Worm (Caenorhabditis elegans): Measurements from ENCODE around the gene sre-37.
A peak's percentile ranks its signal among the peaks of the same experiment; 100 is the strongest.

Gene sre-37

ce11 chrII:12462244-12462643 lies 3.4 kb upstream of the sre-37 start, which contains the start of gene F15A4.2:
TSS of gene F15A4.2 (plus strand) at chrII:12462544.
- TF ChIP-seq ceh-39 (tag; optimal IDR thresholded peaks at IDR 0.05) (peak; percentile 66), pha-4 (tag; optimal IDR thresholded peaks at IDR 0.05) (no peak), zip-8 (tag; optimal IDR thresholded peaks at IDR 0.05) (peak; percentile 29), sem-2 (GFP tag; optimal IDR thresholded peaks at IDR 0.05) (no peak), lsy-2 (tag; optimal IDR thresholded peaks at IDR 0.05) (peak; percentile 12), ztf-11 (tag; optimal IDR thresholded peaks at IDR 0.05) (no peak), drap-1 (GFP tag; optimal IDR thresholded peaks at IDR 0.05) (no peak), lin-13 (tag; optimal IDR thresholded peaks at IDR 0.05) (no peak)

DNA sequence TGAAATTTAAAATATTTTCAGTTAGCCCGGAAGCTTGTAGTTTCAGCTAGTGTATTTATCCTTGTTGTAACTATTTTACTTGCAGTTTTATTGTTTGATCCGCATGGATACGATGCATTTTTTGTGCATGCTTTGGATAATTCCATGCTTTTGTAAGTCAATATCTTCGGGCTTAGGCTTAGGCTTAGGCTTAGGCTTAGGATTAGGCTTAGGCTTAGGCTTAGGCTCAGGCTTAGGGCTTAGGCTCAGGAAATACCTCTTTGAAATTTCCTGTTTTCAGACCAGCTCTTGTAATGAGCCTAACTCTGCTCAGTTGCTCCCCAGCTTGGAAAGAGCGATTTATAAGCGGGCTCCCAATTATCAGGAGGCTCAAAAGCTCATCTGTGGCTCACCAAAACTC lies 1.4 kb downstream of the sre-37 start, which contains the start of gene srg-16:
srg-16 (plus strand) TSS at position 87 of the 400 bp plus-strand sequence.
- TF ChIP-seq snpc-4 (tag; optimal IDR thresholded peaks at IDR 0.05) (no peak), ztf-11 (tag; optimal IDR thresholded peaks at IDR 0.05) (no peak), nhr-237 (tag; optimal IDR thresholded peaks at IDR 0.05) (no peak), nhr-76 (tag; optimal IDR thresholded peaks at IDR 0.05) (no peak), sptf-1 (tag; optimal IDR thresholded peaks at IDR 0.05) (no peak), drap-1 (GFP tag; optimal IDR thresholded peaks at IDR 0.05) (no peak), ceh-43 (GFP tag; optimal IDR thresholded peaks at IDR 0.05) (no peak), M03D4.4 (tag; optimal IDR thresholded peaks at IDR 0.05) (no peak), lsy-2 (tag; optimal IDR thresholded peaks at IDR 0.05) (no peak), ceh-39 (tag; optimal IDR thresholded peaks at IDR 0.05) (no peak), cnd-1 (tag; optimal IDR thresholded peaks at IDR 0.05) (no peak), unc-39 (tag; optimal IDR thresholded peaks at IDR 0.05) (no peak), ceh-83 (GFP tag; optimal IDR thresholded peaks at IDR 0.05) (no peak), flh-1 (GFP tag; optimal IDR thresholded peaks at IDR 0.05) (no peak), nhr-28 (tag; optimal IDR thresholded peaks at IDR 0.05) (no peak), unc-62 (GFP tag; optimal IDR thresholded peaks at IDR 0.05) (no peak), blmp-1 (tag; optimal IDR thresholded peaks at IDR 0.05) (no peak), unc-120 (tag; optimal IDR thresholded peaks at IDR 0.05; ENCODE audit: poor library complexity, severe bottlenecking) (no peak)

DNA sequence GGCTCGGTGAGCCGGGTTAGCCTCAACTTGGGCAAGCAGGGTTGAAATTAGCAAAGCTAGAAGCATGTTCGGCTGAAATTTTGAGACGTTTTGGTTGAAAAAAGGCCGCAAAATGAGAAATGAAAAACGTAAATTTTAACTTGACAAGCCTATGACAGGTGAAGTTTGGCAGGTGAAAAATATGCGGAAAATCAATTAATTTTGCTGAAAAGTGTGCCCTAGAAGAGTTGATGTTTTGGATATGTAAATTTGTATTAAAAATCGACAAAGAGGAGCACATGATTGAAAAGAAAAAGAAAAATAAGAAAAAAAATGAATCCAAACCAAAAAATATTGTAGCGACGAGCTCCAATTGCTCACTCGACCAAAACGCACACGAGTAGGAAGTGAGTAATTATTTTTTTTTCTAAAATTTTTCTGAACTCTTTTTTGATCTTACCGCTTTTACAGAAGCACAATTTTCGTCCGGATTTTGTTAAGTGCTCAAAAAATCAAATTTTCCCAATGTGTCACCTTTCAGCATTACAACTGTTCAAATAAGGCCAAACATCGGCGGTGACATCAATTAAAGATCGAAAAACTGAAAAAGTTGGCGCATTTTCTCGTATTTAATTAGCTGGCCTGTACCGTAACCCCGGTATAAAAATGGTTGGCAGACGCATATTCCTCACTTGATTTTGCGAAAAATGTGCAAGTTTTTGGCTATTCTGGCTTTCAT lies 5.6 kb downstream of the sre-37 start, which contains the start of the genes F15A4.5 and phat-8:
F15A4.5 (minus strand) TSS at position 101 of the 718 bp plus-strand sequence.
phat-8 (plus strand) TSS at position 668 of the 718 bp plus-strand sequence.
- TF ChIP-seq cnd-1 (tag; optimal IDR thresholded peaks at IDR 0.05) (no peak), sptf-1 (tag; optimal IDR thresholded peaks at IDR 0.05) (no peak), ztf-11 (tag; optimal IDR thresholded peaks at IDR 0.05) (no peak), flh-1 (GFP tag; optimal IDR thresholded peaks at IDR 0.05) (no peak), lin-13 (tag; optimal IDR thresholded peaks at IDR 0.05) (no peak)

ce11 chrII:12473406-12473805 lies 7.7 kb downstream of the sre-37 start, which contains the start of gene srg-17:
TSS of gene srg-17 (plus strand) at chrII:12473706.
- TF ChIP-seq M03D4.4 (tag; optimal IDR thresholded peaks at IDR 0.05) (no peak), hlh-1 (tag; optimal IDR thresholded peaks at IDR 0.05) (no peak), unc-62 (GFP tag; optimal IDR thresholded peaks at IDR 0.05) (no peak), nhr-12 (tag; optimal IDR thresholded peaks at IDR 0.05) (no peak), lsy-2 (tag; optimal IDR thresholded peaks at IDR 0.05) (no peak), bed-3 (GFP tag; optimal IDR thresholded peaks at IDR 0.05) (no peak), ceh-43 (GFP tag; optimal IDR thresholded peaks at IDR 0.05) (no peak), nhr-76 (tag; optimal IDR thresholded peaks at IDR 0.05) (no peak), ceh-83 (GFP tag; optimal IDR thresholded peaks at IDR 0.05) (no peak), flh-1 (GFP tag; optimal IDR thresholded peaks at IDR 0.05) (no peak), lin-32 (GFP tag; optimal IDR thresholded peaks at IDR 0.05) (no peak), mls-2 (tag; optimal IDR thresholded peaks at IDR 0.05) (no peak), mab-5 (tag; optimal IDR thresholded peaks at IDR 0.05) (no peak), nhr-28 (tag; optimal IDR thresholded peaks at IDR 0.05) (no peak), cnd-1 (tag; optimal IDR thresholded peaks at IDR 0.05) (no peak)

DNA sequence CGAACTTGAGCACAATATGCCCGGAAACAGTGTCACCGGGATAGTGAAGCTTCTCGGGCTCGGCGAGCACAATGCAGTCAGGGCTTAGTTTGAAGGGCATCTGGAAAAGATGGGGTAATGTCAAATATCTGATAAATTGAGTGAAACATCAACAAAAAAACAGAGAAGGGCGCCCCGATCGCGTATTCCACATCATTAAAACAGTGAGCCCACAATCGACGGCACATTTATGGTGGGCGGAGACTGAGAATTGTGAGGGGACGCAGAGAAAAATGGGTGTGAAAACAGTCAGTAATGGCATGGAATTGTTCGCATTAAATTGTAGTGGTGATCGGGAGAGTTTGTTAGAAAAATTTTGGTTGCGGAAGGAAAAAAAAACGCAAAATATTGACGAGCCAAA lies 15.2 kb downstream of the sre-37 start, which contains the start of gene arrd-9:
arrd-9 (minus strand) TSS at position 101 of the 400 bp plus-strand sequence.
- TF ChIP-seq blmp-1 (tag; optimal IDR thresholded peaks at IDR 0.05) (no peak), unc-120 (tag; optimal IDR thresholded peaks at IDR 0.05; ENCODE audit: poor library complexity, severe bottlenecking) (no peak), nhr-76 (tag; optimal IDR thresholded peaks at IDR 0.05) (no peak), nhr-12 (tag; optimal IDR thresholded peaks at IDR 0.05) (no peak), ceh-39 (tag; optimal IDR thresholded peaks at IDR 0.05) (no peak), zip-8 (tag; optimal IDR thresholded peaks at IDR 0.05) (no peak), ztf-11 (tag; optimal IDR thresholded peaks at IDR 0.05) (no peak), sem-2 (GFP tag; optimal IDR thresholded peaks at IDR 0.05) (no peak), ceh-83 (GFP tag; optimal IDR thresholded peaks at IDR 0.05) (no peak), hlh-1 (tag; optimal IDR thresholded peaks at IDR 0.05) (no peak), snpc-4 (tag; optimal IDR thresholded peaks at IDR 0.05) (no peak), ces-1 (GFP tag; optimal IDR thresholded peaks at IDR 0.05) (no peak), mab-5 (tag; optimal IDR thresholded peaks at IDR 0.05) (no peak), unc-62 (GFP tag; optimal IDR thresholded peaks at IDR 0.05) (no peak)

All from whole organism, mixed stage, embryonic.